Worm (Caenorhabditis elegans): ENCODE data around the gene ocr-1.

Gene ocr-1

ce11 chrV:10736756-10737155, 27.4 kb upstream of the ocr-1 start, which contains the start of the genes mre-11 and wdr-5.3 (continued):
- TF ChIP-seq gmeb-2 (tag; optimal IDR thresholded peaks at IDR 0.05) (no peak), nfya-1 (tag; optimal IDR thresholded peaks at IDR 0.05) (no peak), ceh-2 (tag; optimal IDR thresholded peaks at IDR 0.05) (peak; percentile 53), odd-2 (tag; optimal IDR thresholded peaks at IDR 0.05) (no peak), ceh-22 (tag; optimal IDR thresholded peaks at IDR 0.05) (no peak), unc-86 (tag; optimal IDR thresholded peaks at IDR 0.05) (no peak), syd-9 (tag; optimal IDR thresholded peaks at IDR 0.05) (no peak), tbx-2 (tag; optimal IDR thresholded peaks at IDR 0.05) (peak; percentile 57), hlh-6 (tag; optimal IDR thresholded peaks at IDR 0.05) (no peak), lin-11 (tag; optimal IDR thresholded peaks at IDR 0.05) (no peak), sox-2 (GFP tag; IDR thresholded peaks at IDR 0.05) (no peak), pag-3 (tag; optimal IDR thresholded peaks at IDR 0.05; ENCODE audit: borderline replicate concordance) (no peak)

- TF ChIP-seq dmd-4 (tag; optimal IDR thresholded peaks at IDR 0.05; ENCODE audit: borderline replicate concordance), result no peak
- no peak for TF ChIP-seq nfya-1 (tag; optimal IDR thresholded peaks at IDR 0.05)
- no peak for TF ChIP-seq sdc-2 (tag; optimal IDR thresholded peaks at IDR 0.05)
- no peak for TF ChIP-seq eyg-1 (tag; optimal IDR thresholded peaks at IDR 0.05)
- no peak for TF ChIP-seq ceh-24 (tag; optimal IDR thresholded peaks at IDR 0.05)
- TF ChIP-seq ceh-6 (GFP tag; optimal IDR thresholded peaks at IDR 0.05), result no peak
- no peak for TF ChIP-seq syd-9 (tag; optimal IDR thresholded peaks at IDR 0.05)
- TF ChIP-seq zip-5 (tag; optimal IDR thresholded peaks at IDR 0.05), result no peak
- no peak for TF ChIP-seq Y22D7AL.16 (tag; optimal IDR thresholded peaks at IDR 0.05)
- TF ChIP-seq F13H6.1 (tag; optimal IDR thresholded peaks at IDR 0.05), result no peak
- no peak for TF ChIP-seq ceh-48 (tag; optimal IDR thresholded peaks at IDR 0.05)
- TF ChIP-seq hlh-30 (tag; optimal IDR thresholded peaks at IDR 0.05; ENCODE audit: insufficient read depth), result no peak
- no peak for TF ChIP-seq ama-1 (optimal IDR thresholded peaks at IDR 0.05)
- TF ChIP-seq C08G9.2 (tag; optimal IDR thresholded peaks at IDR 0.05), result no peak
- TF ChIP-seq fkh-10 (GFP tag; optimal IDR thresholded peaks at IDR 0.05), result no peak
- no peak for TF ChIP-seq lim-6 (tag; optimal IDR thresholded peaks at IDR 0.05)
- TF ChIP-seq pha-2 (tag; optimal IDR thresholded peaks at IDR 0.05), result no peak
- TF ChIP-seq ceh-34 (tag; optimal IDR thresholded peaks at IDR 0.05), result no peak
Measured at ce11 chrV:10741357-10741756, 22.8 kb upstream of the ocr-1 start, which contains the start of gene ZC302.3. Gene ZC302.3 (minus strand): TSS chrV:10741457.

- no peak for TF ChIP-seq ceh-24 (tag; optimal IDR thresholded peaks at IDR 0.05)
- TF ChIP-seq hlh-15 (tag; optimal IDR thresholded peaks at IDR 0.05), result no peak
- no peak for TF ChIP-seq eyg-1 (tag; optimal IDR thresholded peaks at IDR 0.05)
- TF ChIP-seq pat-9 (tag; optimal IDR thresholded peaks at IDR 0.05), result no peak
- TF ChIP-seq pag-3 (tag; optimal IDR thresholded peaks at IDR 0.05; ENCODE audit: borderline replicate concordance), result no peak
- no peak for TF ChIP-seq nhr-232 (tag; optimal IDR thresholded peaks at IDR 0.05)
- TF ChIP-seq ceh-14 (tag; optimal IDR thresholded peaks at IDR 0.05), result no peak
- no peak for TF ChIP-seq ets-4 (tag; optimal IDR thresholded peaks at IDR 0.05)
- TF ChIP-seq unc-3 (GFP tag; conservative IDR thresholded peaks at IDR 0.05), result no peak
- no peak for TF ChIP-seq unc-3 (tag; optimal IDR thresholded peaks at IDR 0.05)
- no peak for TF ChIP-seq unc-86 (tag; optimal IDR thresholded peaks at IDR 0.05)
- no peak for TF ChIP-seq fax-1 (tag; optimal IDR thresholded peaks at IDR 0.05)
- TF ChIP-seq lim-6 (tag; optimal IDR thresholded peaks at IDR 0.05), result no peak
Measured at ce11 chrV:10743649-10744048, 20.5 kb upstream of the ocr-1 start, which contains the start of gene srj-22. Gene srj-22 (minus strand): TSS chrV:10743749.

- TF ChIP-seq ceh-31 (tag; optimal IDR thresholded peaks at IDR 0.05) (no peak), ceh-18 (tag; optimal IDR thresholded peaks at IDR 0.05) (no peak), hlh-8 (tag; optimal IDR thresholded peaks at IDR 0.05) (no peak), ceh-6 (GFP tag; optimal IDR thresholded peaks at IDR 0.05) (no peak)
Measured at ce11 chrV:10745034-10745433, 19.1 kb upstream of the ocr-1 start, which contains the start of gene srj-21. Gene srj-21 (plus strand): TSS chrV:10745334.
